Fruit fly (Drosophila melanogaster) whole organism, pupa: ENCODE results near the gene PNPase.
A peak's percentile ranks its signal among the peaks of the same experiment; 100 is the strongest.

Experiments used
- CG10348 ChIP-seq: fragments of 200-800 bp; sonication (Bioruptor generic); IDR thresholded peaks from 2 replicates; pipeline ENCODE4 v1.3.6; 2022; ENCODE audit warnings: missing biosample characterization, missing genetic modification characterization
- CG12605 ChIP-seq: fragments of 200-800 bp; sonication (Bioruptor generic); IDR thresholded peaks from 2 replicates; pipeline ENCODE4 v1.3.6; 2022; ENCODE audit warnings: missing biosample characterization, missing genetic modification characterization
- CG13204 ChIP-seq: fragments of 200-800 bp; sonication (Bioruptor generic); optimal IDR thresholded peaks from 2 replicates; lab custom pipeline; 2018; ENCODE audit warnings: missing biosample characterization, mild to moderate bottlenecking, missing genetic modification characterization, moderate library complexity
- CG14655 ChIP-seq: fragments of 200-800 bp; sonication (Bioruptor generic); optimal IDR thresholded peaks from 3 replicates; lab custom pipeline; 2017; ENCODE audit warnings: mild to moderate bottlenecking, missing biosample characterization, missing genetic modification reagents, missing genetic modification characterization
- CG15710 ChIP-seq: fragments of 200-800 bp; sonication (Bioruptor generic); optimal IDR thresholded peaks from 2 replicates; lab custom pipeline; 2018; ENCODE audit warnings: missing biosample characterization, mild to moderate bottlenecking, missing genetic modification characterization, moderate library complexity
- CG17806 ChIP-seq: fragments of 200-800 bp; sonication (Bioruptor generic); optimal IDR thresholded peaks from 2 replicates; lab custom pipeline; 2018; ENCODE audit warnings: missing biosample characterization, mild to moderate bottlenecking, missing genetic modification characterization, moderate library complexity
- CG32121 ChIP-seq: fragments of 200-800 bp; sonication (Bioruptor generic); IDR thresholded peaks from 2 replicates; pipeline ENCODE4 v1.3.6; 2022; ENCODE audit warnings: missing biosample characterization, missing genetic modification characterization
- CG34367 ChIP-seq: fragments of 200-800 bp; sonication (Bioruptor generic); optimal IDR thresholded peaks from 2 replicates; lab custom pipeline; 2018; ENCODE audit warnings: missing biosample characterization, mild to moderate bottlenecking, missing genetic modification characterization
- CG4496 ChIP-seq: fragments of 200-800 bp; sonication (Bioruptor generic); IDR thresholded peaks from 3 replicates; pipeline ENCODE4 v1.3.6; 2022; ENCODE audit warnings: missing biosample characterization, missing genetic modification characterization
- CG8159 ChIP-seq: fragments of 200-800 bp; sonication (Bioruptor generic); optimal IDR thresholded peaks from 3 replicates; lab custom pipeline; 2018; ENCODE audit warnings: missing biosample characterization, mild to moderate bottlenecking, missing genetic modification characterization, moderate library complexity
- CG8301 ChIP-seq: fragments of 200-800 bp; sonication (Bioruptor generic); optimal IDR thresholded peaks from 2 replicates; lab custom pipeline; 2018; ENCODE audit warnings: missing biosample characterization, mild to moderate bottlenecking, missing genetic modification characterization
- CG9948 ChIP-seq: fragments of 200-800 bp; sonication (Bioruptor generic); optimal IDR thresholded peaks from 2 replicates; lab custom pipeline; 2018; ENCODE audit warnings: missing biosample characterization, mild to moderate bottlenecking, missing genetic modification characterization, moderate library complexity
- D1 ChIP-seq: fragments of 200-800 bp; sonication (Bioruptor generic); optimal IDR thresholded peaks from 2 replicates; lab custom pipeline; 2018; ENCODE audit warnings: missing biosample characterization, mild to moderate bottlenecking, missing genetic modification characterization, moderate library complexity
- EcR ChIP-seq: fragments of 200-800 bp; sonication (Bioruptor generic); optimal IDR thresholded peaks from 3 replicates; lab custom pipeline; 2019; ENCODE audit warnings: missing biosample characterization, missing genetic modification characterization, mild to moderate bottlenecking, moderate library complexity, missing genetic modification reagents
- Ets98B ChIP-seq: fragments of 200-800 bp; sonication (Bioruptor generic); IDR thresholded peaks from 2 replicates; pipeline ENCODE4 v1.3.6; 2022; ENCODE audit warnings: missing biosample characterization, missing genetic modification characterization
- Pif1A ChIP-seq: fragments of 200-800 bp; sonication (Bioruptor generic); optimal IDR thresholded peaks from 3 replicates; lab custom pipeline; 2016; ENCODE audit warnings: missing biosample characterization, missing genetic modification characterization
- Pif1B ChIP-seq: fragments of 200-800 bp; sonication (Bioruptor generic); optimal IDR thresholded peaks from 3 replicates; lab custom pipeline; 2016; ENCODE audit warnings: missing biosample characterization, missing genetic modification characterization
- Snoo ChIP-seq: fragments of 200-800 bp; sonication (Bioruptor generic); optimal IDR thresholded peaks from 3 replicates; lab custom pipeline; 2017; ENCODE audit warnings: missing biosample characterization, mild to moderate bottlenecking, missing genetic modification characterization, inconsistent platforms
- fd96Ca ChIP-seq: fragments of 200-800 bp; sonication (Bioruptor generic); IDR thresholded peaks from 3 replicates; pipeline ENCODE4 v1.3.6; 2022; ENCODE audit warnings: missing biosample characterization, missing genetic modification characterization
- gl ChIP-seq: fragments of 200-800 bp; sonication (Bioruptor generic); optimal IDR thresholded peaks from 2 replicates; lab custom pipeline; 2018; ENCODE audit warnings: missing biosample characterization, mild to moderate bottlenecking, missing genetic modification characterization
- rn ChIP-seq: fragments of 200-800 bp; sonication (Bioruptor generic); IDR thresholded peaks from 2 replicates; pipeline ENCODE4 v1.3.6; 2022; ENCODE audit warnings: missing biosample characterization, missing genetic modification characterization

PNPase gene

dm6 chr3R:31409627-31410201, 4.5 kb upstream of the PNPase start:
- TF ChIP-seq Pif1B (GFP tag; lab: Kevin White, UChicago), result peak; percentile 13
- TF ChIP-seq EcR, result peak; percentile 64
- TF ChIP-seq gl (tag; lab: Kevin White, UChicago), result no peak
- TF ChIP-seq CG8301, result no peak
- TF ChIP-seq Snoo, result no peak
- no peak for TF ChIP-seq fd96Ca (GFP tag; lab: Robert Waterston, UW)
- no peak for TF ChIP-seq D1 (tag; lab: Kevin White, UChicago)

- TF ChIP-seq EcR, result peak; percentile 66
- no peak for TF ChIP-seq CG34367 (tag; lab: Kevin White, UChicago)
- TF ChIP-seq, all 21 proteins: peak for 1
Measured at dm6 chr3R:31407026-31407654, 1.9 kb upstream of the PNPase start.

- peak; percentile 100 for TF ChIP-seq D1 (tag; lab: Kevin White, UChicago)
- peak; percentile 100 for TF ChIP-seq Pif1A (GFP tag; lab: Kevin White, UChicago)
- peak; percentile 100 for TF ChIP-seq CG32121 (GFP tag; lab: Robert Waterston, UW)
- peak; percentile 100 for TF ChIP-seq CG9948 (tag; lab: Kevin White, UChicago)
- TF ChIP-seq Ets98B, result peak; percentile 100
- TF ChIP-seq CG12605 (GFP tag; lab: Robert Waterston, UW), result peak; percentile 100
- TF ChIP-seq Pif1B (GFP tag; lab: Kevin White, UChicago), result peak; percentile 100
- TF ChIP-seq CG15710 (tag; lab: Kevin White, UChicago), result peak; percentile 100
- TF ChIP-seq fd96Ca (GFP tag; lab: Robert Waterston, UW), result peak; percentile 100
- TF ChIP-seq CG13204 (GFP tag; lab: Kevin White, UChicago), result peak; percentile 99
- no peak for TF ChIP-seq EcR
- TF ChIP-seq CG17806, result peak; percentile 100
- TF ChIP-seq CG8159 (tag; lab: Kevin White, UChicago), result peak; percentile 100
- peak; percentile 100 for TF ChIP-seq gl (tag; lab: Kevin White, UChicago)
- peak; percentile 100 for TF ChIP-seq CG4496
- peak; percentile 100 for TF ChIP-seq CG8301
- TF ChIP-seq CG10348 (GFP tag; lab: Robert Waterston, UW), result peak; percentile 99
- peak; percentile 100 for TF ChIP-seq Snoo
- TF ChIP-seq CG34367 (tag; lab: Kevin White, UChicago), result peak; percentile 100
- peak; percentile 100 for TF ChIP-seq rn (GFP tag; lab: Robert Waterston, UW)
- TF ChIP-seq CG14655 (GFP tag; lab: Kevin White, UChicago), result peak; percentile 100
Measured at dm6 chr3R:31404499-31405276, 564 bp downstream of the PNPase start, which contains the start of gene Gprk2. Gene Gprk2 (plus strand): TSS chr3R:31405245.

- no peak for TF ChIP-seq CG8301
- TF ChIP-seq, all 21 proteins: peak for 0
Measured at dm6 chr3R:31395222-31395831, 9.9 kb downstream of the PNPase start, which contains the start of the genes Ugt35D1 and Gcn2. Gene Ugt35D1 (minus strand): TSS chr3R:31395304. Gene Gcn2 (plus strand): TSS chr3R:31395660.

dm6 chr3R:31393427-31393826, 11.8 kb downstream of the PNPase start, which contains the start of gene CG31204:
Gene CG31204 (minus strand): TSS chr3R:31393527.
- no peak for TF ChIP-seq CG15710 (tag; lab: Kevin White, UChicago)
- TF ChIP-seq CG17806, result no peak

dm6 chr3R:31385820-31386330, 19.4 kb downstream of the PNPase start:
- TF ChIP-seq rn (GFP tag; lab: Robert Waterston, UW), result no peak
- TF ChIP-seq EcR, result peak; percentile 30
- no peak for TF ChIP-seq Snoo
- TF ChIP-seq fd96Ca (GFP tag; lab: Robert Waterston, UW), result no peak
- no peak for TF ChIP-seq CG9948 (tag; lab: Kevin White, UChicago)
- TF ChIP-seq, all 21 proteins: peak for 1

- TF ChIP-seq fd96Ca (GFP tag; lab: Robert Waterston, UW), result peak; percentile 99
- peak; percentile 89 for TF ChIP-seq CG10348 (GFP tag; lab: Robert Waterston, UW)
- peak; percentile 99 for TF ChIP-seq CG32121 (GFP tag; lab: Robert Waterston, UW)
- peak; percentile 90 for TF ChIP-seq CG15710 (tag; lab: Kevin White, UChicago)
- TF ChIP-seq CG8159 (tag; lab: Kevin White, UChicago), result peak; percentile 93
- peak; percentile 99 for TF ChIP-seq CG8301
- TF ChIP-seq CG12605 (GFP tag; lab: Robert Waterston, UW), result peak; percentile 97
- no peak for TF ChIP-seq EcR
- TF ChIP-seq D1 (tag; lab: Kevin White, UChicago), result peak; percentile 81
- peak; percentile 98 for TF ChIP-seq Ets98B
- TF ChIP-seq gl (tag; lab: Kevin White, UChicago), result peak; percentile 91
- peak; percentile 93 for TF ChIP-seq CG34367 (tag; lab: Kevin White, UChicago)
- peak; percentile 99 for TF ChIP-seq CG14655 (GFP tag; lab: Kevin White, UChicago)
- TF ChIP-seq Pif1A (GFP tag; lab: Kevin White, UChicago), result peak; percentile 98
- peak; percentile 98 for TF ChIP-seq Snoo
- peak; percentile 99 for TF ChIP-seq CG4496
- peak; percentile 97 for TF ChIP-seq CG9948 (tag; lab: Kevin White, UChicago)
- peak; percentile 97 for TF ChIP-seq rn (GFP tag; lab: Robert Waterston, UW)
- no peak for TF ChIP-seq CG13204 (GFP tag; lab: Kevin White, UChicago)
- TF ChIP-seq CG17806, result peak; percentile 97
- peak; percentile 98 for TF ChIP-seq Pif1B (GFP tag; lab: Kevin White, UChicago)
Measured at dm6 chr3R:31384108-31384507, 21.1 kb downstream of the PNPase start.
